Worm (Caenorhabditis elegans): ENCODE data around the gene C16D9.3.

Gene C16D9.3

ce11 chrV:8195889-8196418 lies 43.9 kb downstream of the C16D9.3 start, which contains the start of gene F20D6.10:
Gene F20D6.10, minus strand, starts transcription at chrV:8195939.
- TF ChIP-seq hlh-6 (tag; optimal IDR thresholded peaks at IDR 0.05) (no peak), ceh-18 (tag; optimal IDR thresholded peaks at IDR 0.05) (peak; percentile 71), nfya-1 (tag; optimal IDR thresholded peaks at IDR 0.05) (peak; percentile 10), gmeb-2 (tag; optimal IDR thresholded peaks at IDR 0.05) (no peak), Y22D7AL.16 (tag; optimal IDR thresholded peaks at IDR 0.05) (no peak), ceh-48 (tag; optimal IDR thresholded peaks at IDR 0.05) (no peak), pat-9 (tag; optimal IDR thresholded peaks at IDR 0.05) (no peak), unc-55 (GFP tag; optimal IDR thresholded peaks at IDR 0.05) (peak; percentile 82), hlh-30 (tag; optimal IDR thresholded peaks at IDR 0.05; ENCODE audit: insufficient read depth) (peak; percentile 85), sox-2 (GFP tag; IDR thresholded peaks at IDR 0.05) (no peak)

ce11 chrV:8190430-8190829 lies 49.4 kb downstream of the C16D9.3 start, which contains the start of gene F20D6.1:
Gene F20D6.1, plus strand, starts transcription at chrV:8190730.
- TF ChIP-seq dmd-4 (tag; optimal IDR thresholded peaks at IDR 0.05; ENCODE audit: borderline replicate concordance) (no peak), pqm-1 (tag; optimal IDR thresholded peaks at IDR 0.05) (no peak), eyg-1 (tag; optimal IDR thresholded peaks at IDR 0.05) (no peak), nhr-11 (tag; optimal IDR thresholded peaks at IDR 0.05) (no peak), unc-86 (tag; optimal IDR thresholded peaks at IDR 0.05) (no peak), ceh-48 (tag; optimal IDR thresholded peaks at IDR 0.05) (no peak), ttx-3 (tag; optimal IDR thresholded peaks at IDR 0.05) (no peak), fkh-6 (tag; optimal IDR thresholded peaks at IDR 0.05) (no peak), fkh-10 (GFP tag; optimal IDR thresholded peaks at IDR 0.05) (no peak), elt-4 (tag; optimal IDR thresholded peaks at IDR 0.05) (no peak), ceh-24 (tag; optimal IDR thresholded peaks at IDR 0.05) (no peak), ceh-2 (tag; optimal IDR thresholded peaks at IDR 0.05) (no peak), ceh-30 (tag; optimal IDR thresholded peaks at IDR 0.05) (no peak), pax-1 (tag; optimal IDR thresholded peaks at IDR 0.05) (no peak), dve-1 (tag; optimal IDR thresholded peaks at IDR 0.05) (no peak), ama-1 (optimal IDR thresholded peaks at IDR 0.05) (no peak), rnt-1 (tag; optimal IDR thresholded peaks at IDR 0.05) (no peak), tbx-7 (tag; optimal IDR thresholded peaks at IDR 0.05) (no peak)

ce11 chrV:8190016-8190415 lies 49.8 kb downstream of the C16D9.3 start, which contains the start of gene F20D6.12:
Gene F20D6.12, minus strand, starts transcription at chrV:8190116.
- TF ChIP-seq pha-2 (tag; optimal IDR thresholded peaks at IDR 0.05) (no peak), K09A11.1 (tag; optimal IDR thresholded peaks at IDR 0.05; ENCODE audit: insufficient read depth) (no peak), C08G9.2 (tag; optimal IDR thresholded peaks at IDR 0.05) (no peak), K02D7.2 (tag; optimal IDR thresholded peaks at IDR 0.05) (no peak), nfya-1 (tag; optimal IDR thresholded peaks at IDR 0.05) (no peak), rnt-1 (tag; optimal IDR thresholded peaks at IDR 0.05) (no peak), hlh-6 (tag; optimal IDR thresholded peaks at IDR 0.05) (no peak), unc-55 (GFP tag; optimal IDR thresholded peaks at IDR 0.05) (no peak), ref-2 (tag; optimal IDR thresholded peaks at IDR 0.05) (no peak), ceh-6 (GFP tag; optimal IDR thresholded peaks at IDR 0.05) (no peak), nhr-11 (tag; optimal IDR thresholded peaks at IDR 0.05) (no peak), ama-1 (optimal IDR thresholded peaks at IDR 0.05) (no peak), pax-1 (tag; optimal IDR thresholded peaks at IDR 0.05) (no peak), tbx-2 (tag; optimal IDR thresholded peaks at IDR 0.05) (no peak), unc-86 (tag; optimal IDR thresholded peaks at IDR 0.05) (no peak), tbx-7 (tag; optimal IDR thresholded peaks at IDR 0.05) (no peak), ceh-19 (GFP tag; optimal IDR thresholded peaks at IDR 0.05) (no peak), C38D4.7 (GFP tag; optimal IDR thresholded peaks at IDR 0.05) (no peak), npax-4 (tag; optimal IDR thresholded peaks at IDR 0.05) (no peak)

Data from whole organism, late embryonic.